Fruit fly (Drosophila melanogaster): ENCODE data around the gene CG32590.

Gene CG32590

dm6 chrX:14839047-14839446 is at the start of gene CG32590, which contains the start of gene Flo2:
Gene CG32590 (minus strand): TSS chrX:14839106.
Gene Flo2 (plus strand): TSS chrX:14839376.
- TF ChIP-seq h (optimal IDR thresholded peaks at IDR 0.05) (no peak), ttk (optimal IDR thresholded peaks at IDR 0.05) (no peak), insv (optimal IDR thresholded peaks at IDR 0.05) (no peak), psq (optimal IDR thresholded peaks at IDR 0.05) (no peak), Sin3A (optimal IDR thresholded peaks at IDR 0.05) (no peak), Myc (optimal IDR thresholded peaks at IDR 0.05) (no peak)

dm6 chrX:14885554-14885953 is 46.6 kb upstream of the CG32590 start:
- TF ChIP-seq insv (optimal IDR thresholded peaks at IDR 0.05), result no peak
- TF ChIP-seq h (optimal IDR thresholded peaks at IDR 0.05), result no peak
- no peak for TF ChIP-seq ttk (optimal IDR thresholded peaks at IDR 0.05)
- no peak for TF ChIP-seq Myc (optimal IDR thresholded peaks at IDR 0.05)
- no peak for TF ChIP-seq Sin3A (optimal IDR thresholded peaks at IDR 0.05)
- no peak for TF ChIP-seq psq (optimal IDR thresholded peaks at IDR 0.05)

- TF ChIP-seq Sin3A (optimal IDR thresholded peaks at IDR 0.05) (no peak), ttk (optimal IDR thresholded peaks at IDR 0.05) (no peak), h (optimal IDR thresholded peaks at IDR 0.05) (no peak), Myc (optimal IDR thresholded peaks at IDR 0.05) (no peak)
Measured at dm6 chrX:14883993-14884392, 45.1 kb upstream of the CG32590 start.

- TF ChIP-seq psq (optimal IDR thresholded peaks at IDR 0.05), result no peak
- no peak for TF ChIP-seq Sin3A (optimal IDR thresholded peaks at IDR 0.05)
- no peak for TF ChIP-seq h (optimal IDR thresholded peaks at IDR 0.05)
- no peak for TF ChIP-seq Myc (optimal IDR thresholded peaks at IDR 0.05)
- no peak for TF ChIP-seq insv (optimal IDR thresholded peaks at IDR 0.05)
- no peak for TF ChIP-seq ttk (optimal IDR thresholded peaks at IDR 0.05)
Measured at dm6 chrX:14882536-14883118, 43.7 kb upstream of the CG32590 start, which contains the start of the genes CG45064 and CG45065. Gene CG45064 (minus strand): TSS chrX:14882586. Gene CG45065 (minus strand): TSS chrX:14882586.

- no peak for TF ChIP-seq psq (optimal IDR thresholded peaks at IDR 0.05)
- TF ChIP-seq h (optimal IDR thresholded peaks at IDR 0.05), result no peak
- no peak for TF ChIP-seq ttk (optimal IDR thresholded peaks at IDR 0.05)
- TF ChIP-seq insv (optimal IDR thresholded peaks at IDR 0.05), result no peak
- TF ChIP-seq Sin3A (optimal IDR thresholded peaks at IDR 0.05), result no peak
- TF ChIP-seq Myc (optimal IDR thresholded peaks at IDR 0.05), result no peak
Measured at dm6 chrX:14878917-14879316, 40.0 kb upstream of the CG32590 start.

- no peak for TF ChIP-seq ttk (optimal IDR thresholded peaks at IDR 0.05)
- no peak for TF ChIP-seq Myc (optimal IDR thresholded peaks at IDR 0.05)
- no peak for TF ChIP-seq psq (optimal IDR thresholded peaks at IDR 0.05)
Measured at dm6 chrX:14871028-14871427, 32.1 kb upstream of the CG32590 start, which contains the start of gene CG9518. Gene CG9518 (minus strand): TSS chrX:14871181.

dm6 chrX:14868414-14868813 is 29.5 kb upstream of the CG32590 start:
- no peak for TF ChIP-seq Myc (optimal IDR thresholded peaks at IDR 0.05)
- TF ChIP-seq psq (optimal IDR thresholded peaks at IDR 0.05), result no peak
- TF ChIP-seq insv (optimal IDR thresholded peaks at IDR 0.05), result no peak
- TF ChIP-seq h (optimal IDR thresholded peaks at IDR 0.05), result no peak
- no peak for TF ChIP-seq Sin3A (optimal IDR thresholded peaks at IDR 0.05)
- TF ChIP-seq ttk (optimal IDR thresholded peaks at IDR 0.05), result no peak

- TF ChIP-seq ttk (optimal IDR thresholded peaks at IDR 0.05), result no peak
Measured at dm6 chrX:14866911-14867310, 28.0 kb upstream of the CG32590 start.

dm6 chrX:14862494-14862893 is 23.6 kb upstream of the CG32590 start:
- no peak for TF ChIP-seq Myc (optimal IDR thresholded peaks at IDR 0.05)
- TF ChIP-seq insv (optimal IDR thresholded peaks at IDR 0.05), result no peak
- TF ChIP-seq Sin3A (optimal IDR thresholded peaks at IDR 0.05), result no peak
- no peak for TF ChIP-seq ttk (optimal IDR thresholded peaks at IDR 0.05)
- no peak for TF ChIP-seq psq (optimal IDR thresholded peaks at IDR 0.05)
- no peak for TF ChIP-seq h (optimal IDR thresholded peaks at IDR 0.05)

- no peak for TF ChIP-seq Sin3A (optimal IDR thresholded peaks at IDR 0.05)
- no peak for TF ChIP-seq Myc (optimal IDR thresholded peaks at IDR 0.05)
- TF ChIP-seq ttk (optimal IDR thresholded peaks at IDR 0.05), result no peak
- TF ChIP-seq insv (optimal IDR thresholded peaks at IDR 0.05), result no peak
- no peak for TF ChIP-seq h (optimal IDR thresholded peaks at IDR 0.05)
- no peak for TF ChIP-seq psq (optimal IDR thresholded peaks at IDR 0.05)
Measured at dm6 chrX:14858951-14859350, 20.0 kb upstream of the CG32590 start, which contains the start of gene CG46399. Gene CG46399 (plus strand): TSS chrX:14859251.

- no peak for TF ChIP-seq Sin3A (optimal IDR thresholded peaks at IDR 0.05)
- no peak for TF ChIP-seq Myc (optimal IDR thresholded peaks at IDR 0.05)
- TF ChIP-seq ttk (optimal IDR thresholded peaks at IDR 0.05), result no peak
- no peak for TF ChIP-seq psq (optimal IDR thresholded peaks at IDR 0.05)
- TF ChIP-seq insv (optimal IDR thresholded peaks at IDR 0.05), result no peak
- no peak for TF ChIP-seq h (optimal IDR thresholded peaks at IDR 0.05)
Measured at dm6 chrX:14857883-14858282, 19.0 kb upstream of the CG32590 start.

dm6 chrX:14856261-14856660 is 17.4 kb upstream of the CG32590 start, which contains the start of gene CG9519:
Gene CG9519 (minus strand): TSS chrX:14856361.
- no peak for TF ChIP-seq Myc (optimal IDR thresholded peaks at IDR 0.05)
- TF ChIP-seq psq (optimal IDR thresholded peaks at IDR 0.05), result no peak
- no peak for TF ChIP-seq ttk (optimal IDR thresholded peaks at IDR 0.05)
- TF ChIP-seq insv (optimal IDR thresholded peaks at IDR 0.05), result no peak
- no peak for TF ChIP-seq h (optimal IDR thresholded peaks at IDR 0.05)
- TF ChIP-seq Sin3A (optimal IDR thresholded peaks at IDR 0.05), result no peak

dm6 chrX:14853153-14853672 is 14.3 kb upstream of the CG32590 start, which contains the start of gene CG9521:
Gene CG9521 (minus strand): TSS chrX:14853269.
- TF ChIP-seq ttk (optimal IDR thresholded peaks at IDR 0.05) (no peak), psq (optimal IDR thresholded peaks at IDR 0.05) (no peak), Myc (optimal IDR thresholded peaks at IDR 0.05) (no peak), insv (optimal IDR thresholded peaks at IDR 0.05) (no peak), Sin3A (optimal IDR thresholded peaks at IDR 0.05) (no peak), h (optimal IDR thresholded peaks at IDR 0.05) (no peak)

All from Kc167 (cell line).